Fruit fly (Drosophila melanogaster) whole organism, embryonic: Measurements from ENCODE around the gene Gorab.
A peak's percentile ranks its signal among the peaks of the same experiment; 100 is the strongest.

Experiments
- Abd-B ChIP-seq: fragments of 200-800 bp; sonication (Bioruptor generic); optimal IDR thresholded peaks from 2 replicates; lab custom pipeline; 2018; ENCODE audit warnings: missing biosample characterization, mild to moderate bottlenecking, missing genetic modification characterization, moderate library complexity
- Atf-2 ChIP-seq: fragments of 200-800 bp; sonication (Bioruptor generic); optimal IDR thresholded peaks from 2 replicates; lab custom pipeline; 2016; ENCODE audit warnings: missing biosample characterization, missing genetic modification characterization
- Atf3 ChIP-seq: fragments of 200-800 bp; sonication (Bioruptor generic); optimal IDR thresholded peaks from 3 replicates; lab custom pipeline; 2016; ENCODE audit warnings: missing biosample characterization, missing genetic modification characterization
- B-H1 ChIP-seq: fragments of 200-800 bp; sonication (Bioruptor generic); IDR thresholded peaks from 3 replicates; pipeline ENCODE4 v1.3.6; 2022; ENCODE audit warnings: missing biosample characterization, missing genetic modification characterization
- CG10274 ChIP-seq: fragments of 200-800 bp; sonication (Bioruptor generic); optimal IDR thresholded peaks from 3 replicates; lab custom pipeline; 2017; ENCODE audit warnings: missing biosample characterization, mild to moderate bottlenecking, missing genetic modification characterization
- CG10654 ChIP-seq: fragments of 200-800 bp; sonication (Bioruptor generic); optimal IDR thresholded peaks from 2 replicates; lab custom pipeline; 2016; ENCODE audit warnings: missing biosample characterization, missing genetic modification characterization
- CG1233 ChIP-seq: fragments of 200-800 bp; sonication (Bioruptor generic); optimal IDR thresholded peaks from 4 replicates; lab custom pipeline; 2018; ENCODE audit warnings: missing biosample characterization, mild to moderate bottlenecking, missing genetic modification characterization
- CG12659 ChIP-seq: fragments of 200-800 bp; sonication (Bioruptor generic); optimal IDR thresholded peaks from 3 replicates; lab custom pipeline; 2017; ENCODE audit warnings: mild to moderate bottlenecking, missing biosample characterization, missing genetic modification reagents, missing genetic modification characterization
- CG13775 ChIP-seq: fragments of 200-800 bp; sonication (Bioruptor generic); optimal IDR thresholded peaks from 3 replicates; lab custom pipeline; 2017; ENCODE audit warnings: missing biosample characterization, mild to moderate bottlenecking, missing genetic modification characterization
- CG14441 ChIP-seq: fragments of 200-800 bp; sonication (Bioruptor generic); IDR thresholded peaks from 2 replicates; pipeline ENCODE4 v1.3.6; 2022; ENCODE audit warnings: missing biosample characterization, missing genetic modification characterization
- CG14965 ChIP-seq: fragments of 200-800 bp; sonication (Bioruptor generic); optimal IDR thresholded peaks from 2 replicates; lab custom pipeline; 2016; ENCODE audit warnings: missing biosample characterization, missing genetic modification characterization, borderline replicate concordance
- CG16815 ChIP-seq: fragments of 200-800 bp; sonication (Bioruptor generic); optimal IDR thresholded peaks from 3 replicates; lab custom pipeline; 2017; ENCODE audit warnings: missing biosample characterization, mild to moderate bottlenecking, missing genetic modification characterization
- CG17802 ChIP-seq: fragments of 200-800 bp; sonication (Bioruptor generic); optimal IDR thresholded peaks from 2 replicates; lab custom pipeline; 2018; ENCODE audit warnings: missing biosample characterization, mild to moderate bottlenecking, missing genetic modification characterization, moderate library complexity
- CG1792 ChIP-seq: fragments of 200-800 bp; sonication (Bioruptor generic); optimal IDR thresholded peaks from 2 replicates; lab custom pipeline; 2016; ENCODE audit warnings: missing biosample characterization, missing genetic modification characterization
- CG18262 ChIP-seq: fragments of 200-800 bp; optimal IDR thresholded peaks from 3 replicates; lab custom pipeline; 2019; ENCODE audit warnings: missing biosample characterization, mild to moderate bottlenecking, missing genetic modification characterization, moderate library complexity
- CG3847 ChIP-seq: fragments of 200-800 bp; sonication (Bioruptor generic); IDR thresholded peaks from 2 replicates; pipeline ENCODE4 v1.3.6; 2022; ENCODE audit warnings: missing biosample characterization, missing genetic modification characterization
- CG4854 ChIP-seq: fragments of 200-800 bp; sonication (Bioruptor generic); optimal IDR thresholded peaks from 2 replicates; lab custom pipeline; 2016; ENCODE audit warnings: missing biosample characterization, missing genetic modification characterization, inconsistent platforms
- CG5245 ChIP-seq: fragments of 200-800 bp; sonication (Bioruptor generic); optimal IDR thresholded peaks from 3 replicates; lab custom pipeline; 2016; ENCODE audit warnings: missing biosample characterization, missing genetic modification characterization
- CG6813 ChIP-seq: fragments of 200-800 bp; sonication (Bioruptor generic); optimal IDR thresholded peaks from 2 replicates; lab custom pipeline; 2017; ENCODE audit warnings: missing biosample characterization, missing genetic modification characterization, mild to moderate bottlenecking, moderate library complexity, missing genetic modification reagents
- CHES-1-like ChIP-seq: fragments of 200-800 bp; sonication (Bioruptor generic); optimal IDR thresholded peaks from 2 replicates; lab custom pipeline; 2016; ENCODE audit warnings: missing biosample characterization, missing genetic modification characterization
- Camta ChIP-seq: fragments of 200-800 bp; sonication (Bioruptor generic); optimal IDR thresholded peaks from 2 replicates; lab custom pipeline; 2016; ENCODE audit warnings: missing biosample characterization, missing genetic modification characterization
- HLH54F ChIP-seq: fragments of 200-800 bp; sonication (Bioruptor generic); optimal IDR thresholded peaks from 3 replicates; lab custom pipeline; 2016; ENCODE audit warnings: missing biosample characterization, missing genetic modification characterization
- HLHmδ ChIP-seq: fragments of 200-800 bp; sonication (Bioruptor generic); optimal IDR thresholded peaks from 2 replicates; lab custom pipeline; 2018; ENCODE audit warnings: missing biosample characterization, mild to moderate bottlenecking, missing genetic modification characterization, moderate library complexity
- Hr3 ChIP-seq: fragments of 200-800 bp; sonication (Bioruptor generic); optimal IDR thresholded peaks from 3 replicates; lab custom pipeline; 2016; ENCODE audit warnings: missing biosample characterization, missing genetic modification characterization
- Lpt ChIP-seq: fragments of >200 bp; optimal IDR thresholded peaks from 2 replicates; lab custom pipeline; 2018; ENCODE audit warnings: missing biosample characterization, missing genetic modification characterization
- MTF-1 ChIP-seq: fragments of 200-800 bp; sonication (Bioruptor generic); optimal IDR thresholded peaks from 2 replicates; lab custom pipeline; 2018; ENCODE audit warnings: missing biosample characterization, mild to moderate bottlenecking, missing genetic modification characterization, borderline replicate concordance
- NC2α ChIP-seq: fragments of 200-800 bp; sonication (Bioruptor generic); optimal IDR thresholded peaks from 2 replicates; lab custom pipeline; 2016; ENCODE audit warnings: missing biosample characterization, missing genetic modification characterization
- NC2β ChIP-seq: fragments of 200-800 bp; sonication (Bioruptor generic); optimal IDR thresholded peaks from 2 replicates; lab custom pipeline; 2016; ENCODE audit warnings: missing biosample characterization, missing genetic modification characterization
- Nf-YB ChIP-seq: fragments of 200-800 bp; sonication (Bioruptor generic); optimal IDR thresholded peaks from 3 replicates; lab custom pipeline; 2019; ENCODE audit warnings: missing biosample characterization, mild to moderate bottlenecking, missing genetic modification characterization, moderate library complexity
- Nf-YC ChIP-seq: fragments of 200-800 bp; optimal IDR thresholded peaks from 3 replicates; lab custom pipeline; 2019; ENCODE audit warnings: missing biosample characterization, mild to moderate bottlenecking, missing genetic modification characterization, moderate library complexity
- NfI ChIP-seq: fragments of 200-800 bp; sonication (Bioruptor generic); optimal IDR thresholded peaks from 3 replicates; lab custom pipeline; 2018; ENCODE audit warnings: missing biosample characterization, mild to moderate bottlenecking, missing genetic modification characterization, moderate library complexity
- Rfx ChIP-seq: fragments of 200-800 bp; sonication (Bioruptor generic); IDR thresholded peaks from 2 replicates; pipeline ENCODE4 v1.3.6; 2022; ENCODE audit warnings: missing biosample characterization, missing genetic modification characterization
- Taf1 ChIP-seq: fragments of 200-800 bp; sonication (Bioruptor generic); IDR thresholded peaks from 2 replicates; pipeline ENCODE4 v1.3.6; 2022; ENCODE audit warnings: missing biosample characterization, missing genetic modification characterization
- Tbp ChIP-seq: fragments of >200 bp; optimal IDR thresholded peaks from 2 replicates; lab custom pipeline; 2018; ENCODE audit warnings: missing biosample characterization, missing genetic modification characterization
- Vsx1 ChIP-seq: fragments of 200-800 bp; sonication (Bioruptor generic); optimal IDR thresholded peaks from 2 replicates; lab custom pipeline; 2017; ENCODE audit warnings: missing biosample characterization, mild to moderate bottlenecking, missing genetic modification characterization, missing genetic modification reagents
- bsh ChIP-seq, 2 experiments: fragments of 200-800 bp; sonication (Bioruptor generic); optimal IDR thresholded peaks; 2 replicates each; lab custom pipeline; 2017 to 2018; ENCODE audit warnings: mild to moderate bottlenecking in 2 of 2, missing biosample characterization in 2 of 2, missing genetic modification characterization in 2 of 2, moderate library complexity in 1 of 2
- caup ChIP-seq: fragments of 200-800 bp; sonication (Bioruptor generic); optimal IDR thresholded peaks from 3 replicates; lab custom pipeline; 2017; ENCODE audit warnings: missing biosample characterization, mild to moderate bottlenecking, missing genetic modification characterization, moderate library complexity; ENCODE audit not compliant: severe bottlenecking
- cg ChIP-seq: fragments of 200-800 bp; sonication (Bioruptor generic); optimal IDR thresholded peaks from 3 replicates; lab custom pipeline; 2019; ENCODE audit warnings: missing biosample characterization, mild to moderate bottlenecking, missing genetic modification characterization, moderate library complexity
- danr ChIP-seq: fragments of 200-800 bp; sonication (Bioruptor generic); IDR thresholded peaks from 2 replicates; pipeline ENCODE4 v1.3.6; 2022; ENCODE audit warnings: missing biosample characterization, missing genetic modification characterization
- fru ChIP-seq: fragments of >200 bp; optimal IDR thresholded peaks from 2 replicates; lab custom pipeline; 2017
- gcm2 ChIP-seq: fragments of 200-800 bp; sonication (Bioruptor generic); optimal IDR thresholded peaks from 2 replicates; lab custom pipeline; 2016; ENCODE audit warnings: missing biosample characterization, missing genetic modification characterization
- h ChIP-seq: fragments of >200 bp; optimal IDR thresholded peaks from 2 replicates; lab custom pipeline; 2017
- lov ChIP-seq, 2 experiments: fragments of 200-800 bp in 1 of 2; fragments of >200 bp in 1 of 2; sonication (Bioruptor generic) in 1 of 2; IDR thresholded peaks in 1 of 2; optimal IDR thresholded peaks in 1 of 2; 2 replicates in 1 of 2; 3 replicates in 1 of 2; pipeline versions ENCODE4 v1.3.6 to Lab custom; 2017 to 2022; ENCODE audit warnings: missing biosample characterization in 1 of 2, missing genetic modification characterization in 1 of 2
- pfk ChIP-seq: fragments of 200-800 bp; sonication (Bioruptor generic); optimal IDR thresholded peaks from 2 replicates; lab custom pipeline; 2018; ENCODE audit warnings: missing biosample characterization, mild to moderate bottlenecking, missing genetic modification characterization, moderate library complexity
- prd ChIP-seq, 3 experiments: fragments of >200 bp in 2 of 3; fragments of 200-800 bp in 1 of 3; sonication (Bioruptor generic) in 1 of 3; optimal IDR thresholded peaks in 2 of 3; IDR thresholded peaks in 1 of 3; 2 replicates in 2 of 3; 3 replicates in 1 of 3; pipeline versions ENCODE4 v1.3.6 to Lab custom; 2017 to 2022; ENCODE audit warnings: missing biosample characterization in 1 of 3, missing genetic modification characterization in 1 of 3
- salm ChIP-seq: fragments of 200-800 bp; sonication (Bioruptor generic); optimal IDR thresholded peaks from 2 replicates; lab custom pipeline; 2018; ENCODE audit warnings: missing biosample characterization, mild to moderate bottlenecking, missing genetic modification characterization
- sd ChIP-seq: fragments of 200-800 bp; sonication (Bioruptor generic); optimal IDR thresholded peaks from 3 replicates; lab custom pipeline; 2018; ENCODE audit warnings: missing biosample characterization, mild to moderate bottlenecking, missing genetic modification characterization, moderate library complexity
- tio ChIP-seq: fragments of 200-800 bp; sonication (Bioruptor generic); optimal IDR thresholded peaks from 2 replicates; lab custom pipeline; 2017; ENCODE audit warnings: missing biosample characterization, missing genetic modification characterization, inconsistent platforms
- tx ChIP-seq: fragments of 200-800 bp; sonication (Bioruptor generic); optimal IDR thresholded peaks from 2 replicates; lab custom pipeline; 2016; ENCODE audit warnings: missing biosample characterization, missing genetic modification characterization
- zen ChIP-seq: fragments of 200-800 bp; sonication (Bioruptor generic); optimal IDR thresholded peaks from 3 replicates; lab custom pipeline; 2018; ENCODE audit warnings: missing biosample characterization, mild to moderate bottlenecking, missing genetic modification characterization, moderate library complexity

Gene Gorab

DNA sequence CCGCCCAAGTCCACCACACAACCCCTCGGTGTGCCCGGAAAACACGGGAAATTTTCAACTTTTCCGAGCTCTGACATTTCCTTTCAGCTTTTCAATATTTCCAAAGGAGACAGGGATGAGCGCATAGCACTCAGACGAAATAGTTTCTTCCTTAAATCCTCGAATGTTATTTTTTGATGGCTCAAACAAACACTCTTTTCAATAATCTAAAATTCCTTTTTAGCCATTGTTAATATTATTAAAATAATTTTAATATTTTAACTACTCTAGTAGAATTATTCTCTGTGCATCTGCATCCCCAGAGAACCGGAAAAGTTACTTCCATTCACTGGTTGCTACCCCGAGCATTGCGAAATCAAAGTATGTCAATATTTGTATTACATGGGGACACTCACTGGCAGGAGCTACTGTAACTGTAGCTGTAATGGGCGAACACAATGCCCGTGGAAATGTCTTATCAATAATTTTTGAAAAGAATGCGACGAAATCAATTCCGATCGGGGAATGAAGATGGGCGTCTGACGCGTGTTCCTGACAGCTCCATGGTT is 29.1 kb upstream of the Gorab start (continued):
- TF ChIP-seq NC2β (GFP tag; lab: Kevin White, UChicago) (no peak), Nf-YB (GFP tag; lab: Kevin White, UChicago) (no peak), CG12659 (GFP tag; lab: Kevin White, UChicago) (peak; percentile 6), cg (GFP tag; lab: Kevin White, UChicago) (no peak), bsh (GFP tag; optimal IDR thresholded peaks at IDR 0.05; lab: Kevin White, UChicago) (peak in 1 of 2 experiments; percentile 57), zen (tag; lab: Kevin White, UChicago) (no peak), gcm2 (GFP tag; lab: Kevin White, UChicago) (no peak), Nf-YC (no peak), Lpt (GFP tag; lab: Kevin White, UChicago) (no peak), danr (GFP tag; lab: Robert Waterston, UW) (no peak), CG5245 (GFP tag; lab: Kevin White, UChicago) (no peak), Taf1 (GFP tag; lab: Robert Waterston, UW) (no peak), CG17802 (tag; lab: Kevin White, UChicago) (no peak), Hr3 (GFP tag; lab: Kevin White, UChicago) (no peak), Tbp (GFP tag; lab: Kevin White, UChicago) (no peak), CG16815 (GFP tag; lab: Kevin White, UChicago) (no peak), fru (no peak), caup (GFP tag; lab: Kevin White, UChicago) (no peak), CHES-1-like (GFP tag; lab: Kevin White, UChicago) (no peak), CG6813 (GFP tag; lab: Kevin White, UChicago) (no peak), Camta (GFP tag; lab: Kevin White, UChicago) (no peak), CG14441 (GFP tag; lab: Robert Waterston, UW) (no peak), Atf3 (no peak), CG14965 (no peak), CG13775 (GFP tag; lab: Kevin White, UChicago) (no peak), CG4854 (GFP tag; lab: Kevin White, UChicago) (no peak), h (lab: Kevin White, UChicago) (no peak), CG1233 (peak; percentile 17), CG10654 (no peak), prd (optimal IDR thresholded peaks at IDR 0.05; lab: Kevin White, UChicago) (no peak), prd (GFP tag; IDR thresholded peaks at IDR 0.05; lab: Robert Waterston, UW) (peak; percentile 29; the same call in 1 of the 3 replicates), Atf-2 (GFP tag; lab: Kevin White, UChicago) (no peak), CG10274 (GFP tag; lab: Kevin White, UChicago) (no peak), Rfx (GFP tag; lab: Robert Waterston, UW) (no peak), lov (optimal IDR thresholded peaks at IDR 0.05; lab: Kevin White, UChicago) (no peak), lov (GFP tag; IDR thresholded peaks at IDR 0.05; lab: Robert Waterston, UW) (no peak), NC2α (GFP tag; lab: Kevin White, UChicago) (no peak), NfI (GFP tag; lab: Kevin White, UChicago) (no peak), CG18262 (tag; lab: Kevin White, UChicago) (peak; percentile 51), CG1792 (no peak), tx (no peak), CG3847 (no peak), salm (tag; lab: Kevin White, UChicago) (no peak), MTF-1 (GFP tag; lab: Kevin White, UChicago) (no peak), HLHmδ (GFP tag; lab: Kevin White, UChicago) (no peak), tio (GFP tag; lab: Kevin White, UChicago) (no peak), pfk (GFP tag; lab: Kevin White, UChicago) (no peak), Abd-B (no peak), Vsx1 (no peak), sd (no peak), HLH54F (GFP tag; lab: Kevin White, UChicago) (no peak), B-H1 (GFP tag; lab: Robert Waterston, UW) (no peak)
